2 fruit fly cellular contexts compared by ENCODE assay signal in genomic region chr2L:20828701-20829100, dm6.
TF ChIP-seq lines count a peak whose summit lies in the region.

No protein-coding gene starts in this region.

- TF ChIP-seq CTCF in whole organism, embryonic (GFP tag; optimal IDR thresholded peaks at IDR 0.05; lab: Kevin White, UChicago), result no peak

TF ChIP-seq in whole organism, adult, 20 proteins besides CTCF, POLR2A, EP300 and RAD21:
- peak; percentile 55 for TF ChIP-seq cic (GFP tag; optimal IDR thresholded peaks at IDR 0.05; lab: Kevin White, UChicago)
- no peak for TF ChIP-seq Mnt (GFP tag; optimal IDR thresholded peaks at IDR 0.05; lab: Kevin White, UChicago)
- no peak for TF ChIP-seq pad (GFP tag; optimal IDR thresholded peaks at IDR 0.05; lab: Kevin White, UChicago)

TF ChIP-seq in whole organism, embryonic, 481 proteins besides CTCF, POLR2A, EP300 and RAD21:
- TF ChIP-seq sd (tag; optimal IDR thresholded peaks at IDR 0.05; lab: Kevin White, UChicago) (peak; percentile 33), CG4854 (GFP tag; optimal IDR thresholded peaks at IDR 0.05; lab: Kevin White, UChicago) (no peak), exex (tag; optimal IDR thresholded peaks at IDR 0.05; lab: Kevin White, UChicago) (peak; percentile 81), GATAe (GFP tag; conservative IDR thresholded peaks at IDR 0.05; lab: Robert Waterston, UW) (peak; percentile 42; the same call in 1 of the 2 replicates), sug (tag; optimal IDR thresholded peaks at IDR 0.05; lab: Kevin White, UChicago) (peak; percentile 97), HmgZ (tag; optimal IDR thresholded peaks at IDR 0.05; lab: Kevin White, UChicago) (peak; percentile 21), CG34376 (GFP tag; optimal IDR thresholded peaks at IDR 0.05; lab: Kevin White, UChicago) (peak; percentile 66), mirr (GFP tag; optimal IDR thresholded peaks at IDR 0.05; lab: Kevin White, UChicago) (peak; percentile 61), TFAM (GFP tag; optimal IDR thresholded peaks at IDR 0.05; lab: Kevin White, UChicago) (no peak), kay (GFP tag; optimal IDR thresholded peaks at IDR 0.05; lab: Kevin White, UChicago) (no peak), CG10543 (GFP tag; optimal IDR thresholded peaks at IDR 0.05; lab: Kevin White, UChicago) (peak; percentile 23), NfI (GFP tag; optimal IDR thresholded peaks at IDR 0.05; lab: Kevin White, UChicago) (no peak), grn (GFP tag; optimal IDR thresholded peaks at IDR 0.05; lab: Kevin White, UChicago) (peak; percentile 71), Pdp1 (GFP tag; optimal IDR thresholded peaks at IDR 0.05; lab: Kevin White, UChicago) (peak in 1 of 2 experiments; percentile 24)
